Worm (Caenorhabditis elegans) whole organism, young adult: Measurements from ENCODE around the gene F54B3.4.

Experiments
- B0035.1 ChIP-seq: sonication (generic microtip); optimal IDR thresholded peaks from 2 replicates; lab custom pipeline; 2016; ENCODE audit warnings: missing genetic modification characterization, mild to moderate bottlenecking, missing compliant biosample characterization, missing genotype, missing genetic modification reagents
- C17E4.6 ChIP-seq: fragments of 200-800 bp; sonication (Bioruptor generic); IDR thresholded peaks from 2 replicates; pipeline ENCODE4 v1.3.6; 2022; ENCODE audit warnings: missing genetic modification reagents, missing genetic modification characterization, missing compliant biosample characterization
- D2030.7 ChIP-seq: fragments of 200-800 bp; sonication (Bioruptor generic); IDR thresholded peaks from 2 replicates; pipeline ENCODE4 v1.3.6; 2022; ENCODE audit warnings: missing genetic modification reagents, missing genetic modification characterization, missing compliant biosample characterization
- F33H1.4 ChIP-seq: fragments of 200-800 bp; sonication (Bioruptor generic); IDR thresholded peaks from 2 replicates; pipeline ENCODE4 v1.3.6; 2022; ENCODE audit warnings: missing genetic modification reagents, missing genetic modification characterization, missing compliant biosample characterization
- F37B4.10 ChIP-seq: fragments of 200-800 bp; sonication (Bioruptor generic); IDR thresholded peaks from 2 replicates; pipeline ENCODE4 v1.3.6; 2022; ENCODE audit warnings: missing genetic modification characterization, missing compliant biosample characterization
- F55B11.4 ChIP-seq: sonication (generic microtip); optimal IDR thresholded peaks from 2 replicates; lab custom pipeline; 2016; ENCODE audit warnings: missing compliant biosample characterization, missing genetic modification characterization, borderline replicate concordance; ENCODE audit not compliant: insufficient read depth
- F57A8.1 ChIP-seq: fragments of 200-800 bp; sonication (Bioruptor generic); optimal IDR thresholded peaks from 2 replicates; lab custom pipeline; 2018; ENCODE audit warnings: mild to moderate bottlenecking, missing genetic modification characterization, moderate library complexity, missing compliant biosample characterization
- F57C9.4 ChIP-seq: sonication (generic microtip); optimal IDR thresholded peaks from 2 replicates; lab custom pipeline; 2017; ENCODE audit warnings: mild to moderate bottlenecking, missing genetic modification characterization, missing compliant biosample characterization
- K11D2.4 ChIP-seq: fragments of 200-800 bp; sonication (Bioruptor generic); IDR thresholded peaks from 2 replicates; pipeline ENCODE4 v1.3.6; 2022; ENCODE audit warnings: missing genetic modification reagents, missing genetic modification characterization, missing compliant biosample characterization
- Y53F4B.3 ChIP-seq: fragments of 200-800 bp; sonication (Bioruptor generic); IDR thresholded peaks from 2 replicates; pipeline ENCODE4 v1.3.6; 2022; ENCODE audit warnings: missing genetic modification reagents, missing genetic modification characterization, missing compliant biosample characterization
- Y53G8AR.9 ChIP-seq: fragments of 200-800 bp; sonication (Bioruptor generic); conservative IDR thresholded peaks from 2 replicates; pipeline ENCODE4 v1.3.6; 2022; ENCODE audit warnings: missing genetic modification reagents, missing genetic modification characterization, missing compliant biosample characterization
- Y67H2A.10 ChIP-seq: fragments of 200-800 bp; sonication (Bioruptor generic); conservative IDR thresholded peaks from 2 replicates; pipeline ENCODE4 v1.3.6; 2022; ENCODE audit warnings: missing genetic modification reagents, missing genetic modification characterization, missing compliant biosample characterization
- ZK185.1 ChIP-seq: sonication (generic microtip); optimal IDR thresholded peaks from 2 replicates; lab custom pipeline; 2016; ENCODE audit warnings: mild to moderate bottlenecking, missing genetic modification characterization, missing compliant biosample characterization; ENCODE audit not compliant: poor library complexity, severe bottlenecking
- aptf-2 ChIP-seq: fragments of 200-800 bp; sonication (Bioruptor generic); conservative IDR thresholded peaks from 2 replicates; pipeline ENCODE4 v1.3.6; 2022; ENCODE audit warnings: missing genetic modification reagents, missing genetic modification characterization, missing compliant biosample characterization
- aptf-3 ChIP-seq: fragments of 200-800 bp; sonication (Bioruptor generic); IDR thresholded peaks from 2 replicates; pipeline ENCODE4 v1.3.6; 2022; ENCODE audit warnings: missing genetic modification characterization, missing compliant biosample characterization
- atf-7 ChIP-seq: sonication (generic microtip); optimal IDR thresholded peaks from 2 replicates; lab custom pipeline; 2017; ENCODE audit warnings: mild to moderate bottlenecking, missing genetic modification characterization, missing compliant biosample characterization
- athp-1 ChIP-seq: sonication (generic microtip); optimal IDR thresholded peaks from 2 replicates; lab custom pipeline; 2017; ENCODE audit warnings: mild to moderate bottlenecking, missing genetic modification characterization, missing compliant biosample characterization
- attf-3 ChIP-seq: fragments of 200-800 bp; sonication (Bioruptor generic); conservative IDR thresholded peaks from 2 replicates; pipeline ENCODE4 v1.3.6; 2022; ENCODE audit warnings: missing genetic modification reagents, missing genetic modification characterization, missing compliant biosample characterization
- attf-6 ChIP-seq: fragments of 200-800 bp; sonication (Bioruptor generic); IDR thresholded peaks from 2 replicates; pipeline ENCODE4 v1.3.6; 2022; ENCODE audit warnings: missing genetic modification reagents, missing genetic modification characterization, missing compliant biosample characterization
- bed-2 ChIP-seq: fragments of 200-800 bp; sonication (Bioruptor generic); IDR thresholded peaks from 2 replicates; pipeline ENCODE4 v1.3.6; 2022; ENCODE audit warnings: missing genetic modification reagents, missing genetic modification characterization, missing compliant biosample characterization
- ccch-3 ChIP-seq: fragments of 200-800 bp; sonication (Bioruptor generic); optimal IDR thresholded peaks from 2 replicates; lab custom pipeline; 2018; ENCODE audit warnings: mild to moderate bottlenecking, missing genetic modification characterization, missing compliant biosample characterization
- ceh-79 ChIP-seq: sonication (generic microtip); optimal IDR thresholded peaks from 2 replicates; lab custom pipeline; 2017; ENCODE audit warnings: mild to moderate bottlenecking, missing genetic modification characterization, missing compliant biosample characterization
- ceh-91 ChIP-seq: fragments of 200-800 bp; sonication (Bioruptor generic); IDR thresholded peaks from 2 replicates; pipeline ENCODE4 v1.3.6; 2022; ENCODE audit warnings: missing genetic modification reagents, missing genetic modification characterization, missing compliant biosample characterization
- die-1 ChIP-seq: sonication (generic microtip); optimal IDR thresholded peaks from 2 replicates; lab custom pipeline; 2016; ENCODE audit warnings: missing genotype, mild to moderate bottlenecking, missing genetic modification characterization, missing compliant biosample characterization
- dox-1 ChIP-seq: fragments of 200-800 bp; sonication (Bioruptor generic); IDR thresholded peaks from 2 replicates; pipeline ENCODE4 v1.3.6; 2022; ENCODE audit warnings: missing genetic modification reagents, missing genetic modification characterization, missing compliant biosample characterization
- dpff-1 ChIP-seq: sonication (generic microtip); optimal IDR thresholded peaks from 2 replicates; lab custom pipeline; 2017; ENCODE audit warnings: mild to moderate bottlenecking, missing genetic modification characterization, missing compliant biosample characterization
- dpl-1 ChIP-seq: fragments of 150-350 bp; optimal IDR thresholded peaks from 2 replicates; lab custom pipeline; 2014; ENCODE audit warnings: missing biosample characterization, missing genetic modification reagents, missing genetic modification characterization
- efl-1 ChIP-seq: fragments of 150-350 bp; optimal IDR thresholded peaks from 2 replicates; lab custom pipeline; 2014; ENCODE audit warnings: missing biosample characterization, missing genetic modification reagents, missing genetic modification characterization
- egl-44 ChIP-seq: fragments of 200-800 bp; sonication (Bioruptor generic); IDR thresholded peaks from 2 replicates; pipeline ENCODE4 v1.3.6; 2022; ENCODE audit warnings: missing genetic modification reagents, missing genetic modification characterization, missing compliant biosample characterization
- fkh-3 ChIP-seq: sonication (generic microtip); optimal IDR thresholded peaks from 2 replicates; lab custom pipeline; 2016; ENCODE audit warnings: mild to moderate bottlenecking, missing genetic modification characterization, missing compliant biosample characterization
- gei-17 ChIP-seq: fragments of 200-800 bp; sonication (Bioruptor generic); optimal IDR thresholded peaks from 2 replicates; lab custom pipeline; 2018; ENCODE audit warnings: mild to moderate bottlenecking, missing genetic modification characterization, missing compliant biosample characterization
- hrde-1 ChIP-seq: sonication (generic microtip); optimal IDR thresholded peaks from 2 replicates; lab custom pipeline; 2016; ENCODE audit warnings: missing genetic modification characterization, mild to moderate bottlenecking, missing compliant biosample characterization, moderate library complexity, missing genotype, missing genetic modification reagents, borderline replicate concordance
- let-526 ChIP-seq: fragments of 200-800 bp; sonication (Bioruptor generic); IDR thresholded peaks from 2 replicates; pipeline ENCODE4 v1.3.6; 2022; ENCODE audit warnings: missing genetic modification reagents, missing genetic modification characterization, missing compliant biosample characterization
- lin-26 ChIP-seq: fragments of 200-800 bp; sonication (Bioruptor generic); IDR thresholded peaks from 2 replicates; pipeline ENCODE4 v1.3.6; 2022; ENCODE audit warnings: missing genetic modification reagents, missing genetic modification characterization, missing compliant biosample characterization
- madf-6 ChIP-seq: fragments of 200-800 bp; sonication (Bioruptor generic); IDR thresholded peaks from 2 replicates; pipeline ENCODE4 v1.3.6; 2022; ENCODE audit warnings: missing genetic modification reagents, missing genetic modification characterization, missing compliant biosample characterization
- mcd-1 ChIP-seq: fragments of 200-800 bp; sonication (Bioruptor generic); IDR thresholded peaks from 2 replicates; pipeline ENCODE4 v1.3.6; 2022; ENCODE audit warnings: missing genetic modification reagents, missing genetic modification characterization, missing compliant biosample characterization
- nfya-1 ChIP-seq: sonication (generic microtip); optimal IDR thresholded peaks from 2 replicates; lab custom pipeline; 2017; ENCODE audit warnings: antibody characterized with exemption, missing compliant biosample characterization, missing genetic modification characterization, borderline replicate concordance; ENCODE audit not compliant: insufficient read depth
- nfyb-1 ChIP-seq: fragments of 200-800 bp; sonication (Bioruptor generic); IDR thresholded peaks from 2 replicates; pipeline ENCODE4 v1.3.6; 2022; ENCODE audit warnings: missing genetic modification reagents, missing genetic modification characterization, missing compliant biosample characterization
- nhr-179 ChIP-seq: sonication (generic microtip); optimal IDR thresholded peaks from 2 replicates; lab custom pipeline; 2016; ENCODE audit warnings: mild to moderate bottlenecking, missing genetic modification characterization, missing compliant biosample characterization
- nhr-80 ChIP-seq: sonication (generic microtip); optimal IDR thresholded peaks from 2 replicates; lab custom pipeline; 2016; ENCODE audit warnings: missing genetic modification characterization, missing compliant biosample characterization
- nhr-90 ChIP-seq: sonication (generic microtip); optimal IDR thresholded peaks from 2 replicates; lab custom pipeline; 2016; ENCODE audit warnings: missing genotype, mild to moderate bottlenecking, missing genetic modification characterization, missing compliant biosample characterization
- repo-1 ChIP-seq: sonication (generic microtip); optimal IDR thresholded peaks from 2 replicates; lab custom pipeline; 2017; ENCODE audit warnings: mild to moderate bottlenecking, missing genetic modification characterization, missing compliant biosample characterization
- snpc-3.4 ChIP-seq: sonication (generic microtip); optimal IDR thresholded peaks from 2 replicates; lab custom pipeline; 2017; ENCODE audit warnings: missing genetic modification characterization, mild to moderate bottlenecking, missing compliant biosample characterization, antibody characterized with exemption, moderate library complexity, missing genotype, missing genetic modification reagents
- tlf-1 ChIP-seq: fragments of 200-800 bp; sonication (Bioruptor generic); optimal IDR thresholded peaks from 2 replicates; lab custom pipeline; 2018; ENCODE audit warnings: mild to moderate bottlenecking, missing genetic modification characterization, missing compliant biosample characterization
- ztf-25 ChIP-seq: fragments of 200-800 bp; sonication (Bioruptor generic); IDR thresholded peaks from 2 replicates; pipeline ENCODE4 v1.3.6; 2022; ENCODE audit warnings: missing genetic modification reagents, missing genetic modification characterization, missing compliant biosample characterization

Gene F54B3.4

DNA sequence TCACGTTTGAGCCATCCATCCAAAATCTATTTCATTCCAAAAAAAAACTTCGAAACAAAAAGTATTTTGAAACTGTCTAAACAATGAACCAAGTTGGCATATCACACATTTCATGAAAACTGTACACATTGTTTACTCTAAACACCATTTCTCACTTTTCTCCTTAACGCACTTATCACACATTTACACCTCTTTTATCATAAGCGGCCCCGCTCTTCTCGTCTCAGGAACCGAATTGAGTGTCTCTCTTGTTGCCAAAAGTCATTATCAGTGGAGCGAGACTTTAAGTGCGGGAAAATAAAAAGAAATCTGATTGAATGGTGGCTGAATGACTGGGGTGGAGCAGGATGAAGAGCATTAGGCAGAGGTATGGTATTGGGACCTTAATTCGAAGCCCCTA lies 39.1 kb downstream of the F54B3.4 start:
- TF ChIP-seq nhr-80 (tag; lab: Kevin White, UChicago) (peak; percentile 55), dox-1 (0 out of 2 replicates have a peak, but pooled peaks have one; percentile 20), lin-26 (GFP tag; lab: Robert Waterston, UW) (no peak), attf-6 (no peak)

DNA sequence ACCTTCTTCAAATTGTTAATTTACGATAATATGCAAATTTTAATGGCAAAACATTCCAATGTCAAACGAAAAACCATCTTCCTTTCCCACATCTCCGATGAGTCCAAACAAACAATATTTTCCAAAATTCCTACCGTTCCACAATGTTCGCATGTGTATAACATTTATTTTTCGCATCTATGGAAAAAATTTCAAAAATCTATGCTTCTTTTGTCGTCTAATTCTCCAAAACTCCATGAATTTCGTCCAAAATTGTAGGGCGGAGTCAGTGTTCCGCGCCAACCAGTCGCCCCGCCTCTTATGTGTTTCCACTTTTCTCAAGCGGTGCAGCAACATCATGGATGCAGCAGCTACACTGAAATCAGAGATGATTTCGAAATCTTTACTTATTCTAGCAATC lies 40.0 kb downstream of the F54B3.4 start, which contains the start of gene T01E8.8:
T01E8.8 (plus strand) TSS at position 301 of the 400 bp plus-strand sequence.
- TF ChIP-seq athp-1 (no peak), D2030.7 (GFP tag; lab: Robert Waterston, UW) (no peak), aptf-3 (GFP tag; lab: Robert Waterston, UW) (no peak), efl-1 (GFP tag; lab: Kevin White, UChicago) (no peak), tlf-1 (no peak), ztf-25 (GFP tag; lab: Robert Waterston, UW) (no peak), gei-17 (GFP tag; lab: Kevin White, UChicago) (no peak), F55B11.4 (tag; lab: Kevin White, UChicago) (no peak), egl-44 (GFP tag; lab: Robert Waterston, UW) (no peak), snpc-3.4 (tag; lab: Kevin White, UChicago) (no peak), C17E4.6 (GFP tag; lab: Robert Waterston, UW) (no peak), dpl-1 (GFP tag; lab: Kevin White, UChicago) (no peak), repo-1 (no peak), nhr-90 (tag; lab: Kevin White, UChicago) (no peak), nfyb-1 (GFP tag; lab: Robert Waterston, UW) (no peak), F57A8.1 (GFP tag; lab: Kevin White, UChicago) (no peak), K11D2.4 (GFP tag; lab: Robert Waterston, UW) (no peak), nhr-80 (tag; lab: Kevin White, UChicago) (no peak)

DNA sequence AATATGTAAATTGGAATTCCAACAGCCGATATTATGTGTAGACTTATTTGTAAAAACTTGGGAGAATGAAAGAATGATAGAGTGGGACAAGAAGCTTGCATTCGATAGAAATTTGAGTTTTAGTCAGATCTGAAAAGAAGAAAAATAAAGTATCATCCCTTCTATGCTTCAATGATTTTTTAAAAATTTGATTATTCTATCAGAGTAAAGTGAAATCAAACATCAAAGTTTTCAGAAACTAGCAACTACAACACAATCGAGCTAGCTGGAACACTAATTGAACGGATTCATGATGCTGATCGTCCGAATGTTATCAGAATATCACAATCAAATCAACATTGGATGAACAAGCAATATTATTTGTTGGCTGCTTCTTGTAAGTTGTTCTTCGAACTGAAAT lies 44.0 kb downstream of the F54B3.4 start, which contains the start of gene srh-135:
srh-135 (minus strand) TSS at position 101 of the 400 bp plus-strand sequence.
- TF ChIP-seq mcd-1 (GFP tag; lab: Robert Waterston, UW) (no peak), dpff-1 (no peak), ZK185.1 (tag; lab: Kevin White, UChicago) (no peak), F57C9.4 (tag; lab: Kevin White, UChicago) (no peak), let-526 (GFP tag; lab: Robert Waterston, UW) (no peak), B0035.1 (no peak), ceh-79 (no peak), K11D2.4 (GFP tag; lab: Robert Waterston, UW) (no peak), hrde-1 (tag; lab: Kevin White, UChicago) (no peak), ccch-3 (GFP tag; lab: Kevin White, UChicago) (no peak), aptf-2 (no peak), fkh-3 (no peak), atf-7 (tag; lab: Kevin White, UChicago) (no peak), die-1 (tag; lab: Kevin White, UChicago) (no peak), madf-6 (GFP tag; lab: Robert Waterston, UW) (no peak)
- TF ChIP-seq, all 124 proteins: peak for 0

DNA sequence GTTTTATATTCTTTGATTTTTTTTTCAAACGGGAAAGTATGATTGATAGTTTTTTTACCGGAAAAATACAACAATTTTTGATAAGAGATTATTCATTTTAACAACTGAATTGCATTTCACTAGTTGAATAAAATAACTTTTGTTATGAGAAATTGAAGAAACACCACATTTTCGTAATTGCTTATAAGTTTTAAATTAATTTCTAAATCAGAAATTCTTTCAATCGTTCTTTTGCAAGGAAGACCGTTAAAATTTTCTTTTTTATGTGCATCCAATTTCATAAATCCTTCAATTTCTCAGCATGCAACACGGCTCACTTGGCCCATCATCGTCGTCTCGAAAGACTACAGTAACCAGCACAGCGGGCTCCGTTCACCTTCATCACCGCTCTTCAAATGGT lies 48.4 kb downstream of the F54B3.4 start, which contains the start of gene plc-3:
plc-3 (plus strand) TSS at position 301 of the 400 bp plus-strand sequence.
- TF ChIP-seq nhr-179 (tag; lab: Kevin White, UChicago): no peak
- TF ChIP-seq C17E4.6 (GFP tag; lab: Robert Waterston, UW): no peak
- TF ChIP-seq bed-2 (GFP tag; lab: Robert Waterston, UW): no peak
- no peak for TF ChIP-seq F37B4.10 (GFP tag; lab: Robert Waterston, UW)
- TF ChIP-seq ceh-91 (GFP tag; lab: Robert Waterston, UW): no peak
- TF ChIP-seq nhr-80 (tag; lab: Kevin White, UChicago): no peak
- TF ChIP-seq Y53F4B.3 (GFP tag; lab: Robert Waterston, UW): no peak
- TF ChIP-seq F33H1.4 (GFP tag; lab: Robert Waterston, UW): no peak
- no peak for TF ChIP-seq dox-1
- no peak for TF ChIP-seq Y67H2A.10 (GFP tag; lab: Robert Waterston, UW)
- no peak for TF ChIP-seq nfya-1 (tag; lab: Kevin White, UChicago)
- TF ChIP-seq attf-3 (GFP tag; lab: Robert Waterston, UW): no peak
- TF ChIP-seq ztf-25 (GFP tag; lab: Robert Waterston, UW): no peak
- TF ChIP-seq Y53G8AR.9 (GFP tag; lab: Robert Waterston, UW): no peak
